Fruit fly (Drosophila melanogaster) whole organism, embryonic: ENCODE results near the gene PpV.

ENCODE experiments used
- CG11696 ChIP-seq: fragments of 200-800 bp; sonication (Bioruptor generic); IDR thresholded peaks from 2 replicates; pipeline ENCODE4 v1.3.6; 2022; ENCODE audit warnings: missing biosample characterization, missing genetic modification characterization
- CG12299 ChIP-seq: fragments of 200-800 bp; sonication (Bioruptor generic); optimal IDR thresholded peaks from 2 replicates; lab custom pipeline; 2018; ENCODE audit warnings: missing biosample characterization, mild to moderate bottlenecking, missing genetic modification characterization
- CG12744 ChIP-seq: fragments of 200-800 bp; sonication (Bioruptor generic); optimal IDR thresholded peaks from 2 replicates; lab custom pipeline; 2016; ENCODE audit warnings: missing biosample characterization, missing genetic modification characterization
- CG14050 ChIP-seq: fragments of 200-800 bp; sonication (Bioruptor generic); IDR thresholded peaks from 3 replicates; pipeline ENCODE4 v1.3.6; 2022; ENCODE audit warnings: missing biosample characterization, missing genetic modification characterization
- CG15269 ChIP-seq: fragments of 200-800 bp; sonication (Bioruptor generic); optimal IDR thresholded peaks from 2 replicates; lab custom pipeline; 2018; ENCODE audit warnings: missing biosample characterization, mild to moderate bottlenecking, missing genetic modification characterization, moderate library complexity
- CG17829 ChIP-seq: fragments of 200-800 bp; optimal IDR thresholded peaks from 2 replicates; lab custom pipeline; 2019; ENCODE audit warnings: missing biosample characterization, mild to moderate bottlenecking, missing genetic modification characterization, moderate library complexity
- CG1792 ChIP-seq: fragments of 200-800 bp; sonication (Bioruptor generic); optimal IDR thresholded peaks from 2 replicates; lab custom pipeline; 2016; ENCODE audit warnings: missing biosample characterization, missing genetic modification characterization
- CG30020 ChIP-seq: fragments of 200-800 bp; optimal IDR thresholded peaks from 2 replicates; lab custom pipeline; 2019; ENCODE audit warnings: missing biosample characterization, mild to moderate bottlenecking, missing genetic modification characterization, moderate library complexity
- CG3407 ChIP-seq: fragments of 200-800 bp; sonication (Bioruptor generic); optimal IDR thresholded peaks from 2 replicates; lab custom pipeline; 2018; ENCODE audit warnings: missing biosample characterization, mild to moderate bottlenecking, missing genetic modification characterization
- CG4282 ChIP-seq: fragments of 200-800 bp; sonication (Bioruptor generic); optimal IDR thresholded peaks from 2 replicates; lab custom pipeline; 2016; ENCODE audit warnings: missing biosample characterization, missing genetic modification characterization
- CG6813 ChIP-seq: fragments of 200-800 bp; sonication (Bioruptor generic); optimal IDR thresholded peaks from 2 replicates; lab custom pipeline; 2017; ENCODE audit warnings: missing biosample characterization, missing genetic modification characterization, mild to moderate bottlenecking, moderate library complexity, missing genetic modification reagents
- CG7745 ChIP-seq: fragments of 200-800 bp; sonication (Bioruptor generic); optimal IDR thresholded peaks from 2 replicates; lab custom pipeline; 2018; ENCODE audit warnings: missing biosample characterization, mild to moderate bottlenecking, missing genetic modification characterization, moderate library complexity
- CG7963 ChIP-seq: fragments of 200-800 bp; sonication (Bioruptor generic); IDR thresholded peaks from 3 replicates; pipeline ENCODE4 v1.3.6; 2022; ENCODE audit warnings: missing biosample characterization, missing genetic modification characterization; ENCODE audit not compliant: partially characterized antibody
- CG8281 ChIP-seq: fragments of 200-800 bp; sonication (Bioruptor generic); optimal IDR thresholded peaks from 2 replicates; lab custom pipeline; 2018; ENCODE audit warnings: missing biosample characterization, mild to moderate bottlenecking, missing genetic modification characterization, moderate library complexity
- CG8944 ChIP-seq: fragments of 200-800 bp; sonication (Bioruptor generic); optimal IDR thresholded peaks from 3 replicates; lab custom pipeline; 2016; ENCODE audit warnings: missing biosample characterization, missing genetic modification characterization
- Dad ChIP-seq: fragments of 200-800 bp; sonication (Bioruptor generic); optimal IDR thresholded peaks from 3 replicates; lab custom pipeline; 2016; ENCODE audit warnings: missing biosample characterization, missing genetic modification characterization
- Dll ChIP-seq: fragments of 200-800 bp; sonication (Bioruptor generic); IDR thresholded peaks from 4 replicates; pipeline ENCODE4 v1.3.6; 2022; ENCODE audit warnings: missing biosample characterization, missing genetic modification characterization; ENCODE audit not compliant: partially characterized antibody
- Eip74EF ChIP-seq, 2 experiments: fragments of 200-800 bp in 1 of 2; fragments of >200 bp in 1 of 2; sonication (Bioruptor generic) in 1 of 2; optimal IDR thresholded peaks; 2 replicates each; lab custom pipeline; 2017 to 2019; ENCODE audit warnings: missing biosample characterization in 2 of 2, missing genetic modification characterization in 2 of 2, mild to moderate bottlenecking in 1 of 2, moderate library complexity in 1 of 2
- Elba2 ChIP-seq: fragments of 200-800 bp; sonication (Bioruptor generic); optimal IDR thresholded peaks from 3 replicates; lab custom pipeline; 2016; ENCODE audit warnings: missing biosample characterization, missing genetic modification characterization
- GATAe ChIP-seq: fragments of 200-800 bp; sonication (Bioruptor generic); conservative IDR thresholded peaks from 2 replicates; pipeline ENCODE4 v1.3.6; 2022; ENCODE audit warnings: missing biosample characterization, missing genetic modification characterization
- HLH4C ChIP-seq: fragments of 200-800 bp; sonication (Bioruptor generic); IDR thresholded peaks from 3 replicates; pipeline ENCODE4 v1.3.6; 2022; ENCODE audit warnings: missing biosample characterization, missing genetic modification characterization; ENCODE audit not compliant: partially characterized antibody
- Myb ChIP-seq: fragments of 200-800 bp; sonication (Bioruptor generic); optimal IDR thresholded peaks from 2 replicates; lab custom pipeline; 2016; ENCODE audit warnings: missing biosample characterization, missing genetic modification characterization
- NFAT ChIP-seq: fragments of 200-800 bp; sonication (Bioruptor generic); IDR thresholded peaks from 2 replicates; pipeline ENCODE4 v1.3.6; 2022; ENCODE audit warnings: missing biosample characterization, missing genetic modification characterization
- Neu2 ChIP-seq: fragments of 200-800 bp; sonication (Bioruptor generic); optimal IDR thresholded peaks from 3 replicates; lab custom pipeline; 2016; ENCODE audit warnings: missing biosample characterization, missing genetic modification characterization, borderline replicate concordance
- Nf-YB ChIP-seq: fragments of 200-800 bp; sonication (Bioruptor generic); optimal IDR thresholded peaks from 3 replicates; lab custom pipeline; 2019; ENCODE audit warnings: missing biosample characterization, mild to moderate bottlenecking, missing genetic modification characterization, moderate library complexity
- Pdp1 ChIP-seq, 2 experiments: fragments of 200-800 bp; sonication (Bioruptor generic); optimal IDR thresholded peaks; 3 replicates each; lab custom pipeline; 2016; ENCODE audit warnings: missing biosample characterization in 2 of 2, missing genetic modification characterization in 2 of 2, mild to moderate bottlenecking in 1 of 2, moderate library complexity in 1 of 2
- TFAM ChIP-seq: fragments of 200-800 bp; sonication (Bioruptor generic); optimal IDR thresholded peaks from 2 replicates; lab custom pipeline; 2017; ENCODE audit warnings: missing biosample characterization, missing genetic modification characterization, inconsistent platforms
- Taf1 ChIP-seq: fragments of 200-800 bp; sonication (Bioruptor generic); IDR thresholded peaks from 2 replicates; pipeline ENCODE4 v1.3.6; 2022; ENCODE audit warnings: missing biosample characterization, missing genetic modification characterization
- Vsx1 ChIP-seq: fragments of 200-800 bp; sonication (Bioruptor generic); optimal IDR thresholded peaks from 2 replicates; lab custom pipeline; 2017; ENCODE audit warnings: missing biosample characterization, mild to moderate bottlenecking, missing genetic modification characterization, missing genetic modification reagents
- cad ChIP-seq: fragments of >200 bp; optimal IDR thresholded peaks from 2 replicates; lab custom pipeline; 2017; ENCODE audit warnings: missing biosample characterization, missing genetic modification characterization
- cwo ChIP-seq: fragments of 200-800 bp; sonication (Bioruptor generic); optimal IDR thresholded peaks from 3 replicates; lab custom pipeline; 2017; ENCODE audit warnings: missing biosample characterization, missing genetic modification characterization, mild to moderate bottlenecking, moderate library complexity, missing genetic modification reagents
- disco-r ChIP-seq: fragments of 200-800 bp; sonication (Bioruptor generic); optimal IDR thresholded peaks from 2 replicates; lab custom pipeline; 2016; ENCODE audit warnings: missing biosample characterization, missing genetic modification characterization
- emc ChIP-seq: fragments of 200-800 bp; sonication (Bioruptor generic); optimal IDR thresholded peaks from 2 replicates; lab custom pipeline; 2016; ENCODE audit warnings: missing biosample characterization, missing genetic modification characterization
- fd102C ChIP-seq: fragments of 200-800 bp; sonication (Bioruptor generic); optimal IDR thresholded peaks from 2 replicates; lab custom pipeline; 2018; ENCODE audit warnings: missing biosample characterization, mild to moderate bottlenecking, missing genetic modification characterization, moderate library complexity
- gt ChIP-seq: fragments of 200-800 bp; sonication (Bioruptor generic); IDR thresholded peaks from 2 replicates; pipeline ENCODE4 v1.3.6; 2022; ENCODE audit warnings: missing biosample characterization, missing genetic modification characterization
- h ChIP-seq: fragments of >200 bp; optimal IDR thresholded peaks from 2 replicates; lab custom pipeline; 2017
- kni ChIP-seq: fragments of 200-800 bp; sonication (Bioruptor generic); optimal IDR thresholded peaks from 3 replicates; lab custom pipeline; 2017; ENCODE audit warnings: mild to moderate bottlenecking, missing biosample characterization, missing genetic modification reagents, missing genetic modification characterization
- knrl ChIP-seq: fragments of 200-800 bp; sonication (Bioruptor generic); IDR thresholded peaks from 3 replicates; pipeline ENCODE4 v1.3.6; 2022; ENCODE audit warnings: missing biosample characterization, missing genetic modification characterization; ENCODE audit not compliant: partially characterized antibody
- nerfin-1 ChIP-seq: fragments of 200-800 bp; sonication (Bioruptor generic); optimal IDR thresholded peaks from 3 replicates; lab custom pipeline; 2019; ENCODE audit warnings: missing biosample characterization, mild to moderate bottlenecking, missing genetic modification characterization, moderate library complexity
- nom ChIP-seq: fragments of 200-800 bp; sonication (Bioruptor generic); optimal IDR thresholded peaks from 2 replicates; lab custom pipeline; 2017; ENCODE audit warnings: missing biosample characterization, missing genetic modification characterization, mild to moderate bottlenecking, moderate library complexity, missing genetic modification reagents
- pan ChIP-seq, 4 experiments: fragments of >200 bp in 3 of 4; fragments of 200-800 bp in 1 of 4; sonication (Bioruptor generic) in 1 of 4; optimal IDR thresholded peaks in 3 of 4; IDR thresholded peaks in 1 of 4; 2 replicates each; pipeline versions ENCODE4 v1.3.6 to Lab custom; 2017 to 2022; ENCODE audit warnings: missing biosample characterization in 2 of 4, missing genetic modification characterization in 2 of 4, mixed read lengths in 1 of 4
- pho ChIP-seq: fragments of 200-800 bp; sonication (Bioruptor generic); optimal IDR thresholded peaks from 2 replicates; lab custom pipeline; 2016; ENCODE audit warnings: missing biosample characterization, missing genetic modification characterization
- sens ChIP-seq: fragments of 200-800 bp; sonication (Bioruptor generic); peaks from one replicate; lab custom pipeline; 2016; ENCODE audit warnings: missing biosample characterization, missing genetic modification characterization
- slp2 ChIP-seq: fragments of 200-800 bp; sonication (Bioruptor generic); optimal IDR thresholded peaks from 2 replicates; lab custom pipeline; 2016; ENCODE audit warnings: missing biosample characterization, missing genetic modification characterization
- tin ChIP-seq: fragments of 200-800 bp; sonication (Bioruptor generic); optimal IDR thresholded peaks from 3 replicates; lab custom pipeline; 2016; ENCODE audit warnings: missing biosample characterization, missing genetic modification characterization
- toy ChIP-seq: fragments of 200-800 bp; sonication (Bioruptor generic); IDR thresholded peaks from 2 replicates; pipeline ENCODE4 v1.3.6; 2022; ENCODE audit warnings: missing biosample characterization, missing genetic modification characterization
- trem ChIP-seq: fragments of 200-800 bp; optimal IDR thresholded peaks from 3 replicates; lab custom pipeline; 2019; ENCODE audit warnings: missing biosample characterization, mild to moderate bottlenecking, missing genetic modification characterization, moderate library complexity
- vnd ChIP-seq: fragments of 200-800 bp; sonication (Bioruptor generic); IDR thresholded peaks from 3 replicates; pipeline ENCODE4 v1.3.6; 2022; ENCODE audit warnings: missing biosample characterization, missing genetic modification characterization; ENCODE audit not compliant: partially characterized antibody
- wor ChIP-seq: fragments of 200-800 bp; sonication (Bioruptor generic); IDR thresholded peaks from 2 replicates; pipeline ENCODE4 v1.3.6; 2022; ENCODE audit warnings: missing biosample characterization, missing genetic modification characterization
- zen2 ChIP-seq: fragments of 200-800 bp; sonication (Bioruptor generic); IDR thresholded peaks from 3 replicates; pipeline ENCODE4 v1.3.6; 2022; ENCODE audit warnings: missing biosample characterization, missing genetic modification characterization; ENCODE audit not compliant: partially characterized antibody

The PpV gene

dm6 chrX:6353613-6353986 lies 19.1 kb downstream of the PpV start (continued):
- no peak for TF ChIP-seq CG12744 (GFP tag; lab: Kevin White, UChicago)
- no peak for TF ChIP-seq disco-r (GFP tag; lab: Kevin White, UChicago)
- peak; percentile 73 for TF ChIP-seq Vsx1 (GFP tag; lab: Kevin White, UChicago)
- peak; percentile 89 for TF ChIP-seq CG12299 (tag; lab: Kevin White, UChicago)
- TF ChIP-seq GATAe = peak; percentile 31; the same call in 1 of the 2 replicates
- no peak for TF ChIP-seq pan (optimal IDR thresholded peaks at IDR 0.05; lab: Kevin White, UChicago)
- TF ChIP-seq pan (GFP tag; optimal IDR thresholded peaks at IDR 0.05 in 1 of 2, IDR thresholded peaks at IDR 0.05 in 1 of 2) = peak in 1 of 2 experiments; percentile 80
- no peak for TF ChIP-seq Myb (GFP tag; lab: Kevin White, UChicago)
- no peak for TF ChIP-seq CG8944
- TF ChIP-seq Taf1 (GFP tag; lab: Robert Waterston, UW) = peak; percentile 60
- peak; percentile 86 for TF ChIP-seq CG6813
- peak in 1 of 2 experiments; percentile 84 for TF ChIP-seq Eip74EF (GFP tag; optimal IDR thresholded peaks at IDR 0.05; lab: Kevin White, UChicago)
- TF ChIP-seq CG8281 (tag; lab: Kevin White, UChicago) = peak; percentile 76
- peak; percentile 80 for TF ChIP-seq CG3407 (GFP tag; lab: Kevin White, UChicago)
- peak; percentile 2 for TF ChIP-seq Dad
- no peak for TF ChIP-seq emc (GFP tag; lab: Kevin White, UChicago)
- TF ChIP-seq nom (GFP tag; lab: Kevin White, UChicago) = no peak
- no peak for TF ChIP-seq toy
- TF ChIP-seq Neu2 (GFP tag; lab: Kevin White, UChicago) = no peak
- TF ChIP-seq CG4282 (GFP tag; lab: Kevin White, UChicago) = no peak
- no peak for TF ChIP-seq vnd (GFP tag; lab: Robert Waterston, UW)
- peak; percentile 84 for TF ChIP-seq wor (GFP tag; lab: Robert Waterston, UW)
- peak; percentile 67 for TF ChIP-seq NFAT
- TF ChIP-seq Elba2 (GFP tag; lab: Kevin White, UChicago) = peak; percentile 15
- peak; percentile 48 for TF ChIP-seq TFAM (GFP tag; lab: Kevin White, UChicago)
- TF ChIP-seq gt (GFP tag; lab: Robert Waterston, UW) = no peak; the same call in 1 of the 2 replicates
- peak; percentile 78 for TF ChIP-seq tin (GFP tag; lab: Kevin White, UChicago)
- TF ChIP-seq cwo = peak; percentile 87
- TF ChIP-seq CG11696 = peak; percentile 63
- no peak for TF ChIP-seq knrl (GFP tag; lab: Robert Waterston, UW)
- no peak for TF ChIP-seq CG7745 (tag; lab: Kevin White, UChicago)
- TF ChIP-seq CG1792 (GFP tag; lab: Kevin White, UChicago) = no peak
- peak; percentile 70 for TF ChIP-seq Nf-YB (GFP tag; lab: Kevin White, UChicago)
- TF ChIP-seq sens (GFP tag; lab: Kevin White, UChicago) = peak; percentile 87
- TF ChIP-seq CG14050 = peak; percentile 45
- peak; percentile 93 for TF ChIP-seq CG15269
- TF ChIP-seq kni (GFP tag; lab: Kevin White, UChicago) = peak; percentile 54
- TF ChIP-seq pho (GFP tag; lab: Kevin White, UChicago) = peak; percentile 23
- TF ChIP-seq CG30020 = peak; percentile 65
- peak; percentile 85 for TF ChIP-seq nerfin-1 (tag; lab: Kevin White, UChicago)
- TF ChIP-seq slp2 (GFP tag; lab: Kevin White, UChicago) = no peak
- peak; percentile 82 for TF ChIP-seq trem (tag; lab: Kevin White, UChicago)
- peak in 1 of 2 experiments; percentile 54 for TF ChIP-seq Pdp1 (GFP tag; optimal IDR thresholded peaks at IDR 0.05; lab: Kevin White, UChicago)
- TF ChIP-seq fd102C = no peak
- no peak for TF ChIP-seq CG7963 (GFP tag; lab: Robert Waterston, UW)
- TF ChIP-seq Dll = no peak
- TF ChIP-seq h = no peak
- TF ChIP-seq cad (GFP tag; lab: Kevin White, UChicago) = no peak
- TF ChIP-seq zen2 = no peak
- peak; percentile 92 for TF ChIP-seq CG17829 (tag; lab: Kevin White, UChicago)
- TF ChIP-seq HLH4C (GFP tag; lab: Robert Waterston, UW) = no peak
